Worm (Caenorhabditis elegans) whole organism, young adult: ENCODE data around the gene srz-13.

Source experiments
- B0035.1 ChIP-seq: sonication (generic microtip); optimal IDR thresholded peaks from 2 replicates; lab custom pipeline; 2016; ENCODE audit warnings: missing genetic modification characterization, mild to moderate bottlenecking, missing compliant biosample characterization, missing genotype, missing genetic modification reagents
- B0336.3 ChIP-seq: fragments of 200-800 bp; sonication (Bioruptor generic); IDR thresholded peaks from 2 replicates; pipeline ENCODE4 v1.3.6; 2022; ENCODE audit warnings: missing genetic modification characterization, missing compliant biosample characterization
- C17E4.6 ChIP-seq: fragments of 200-800 bp; sonication (Bioruptor generic); IDR thresholded peaks from 2 replicates; pipeline ENCODE4 v1.3.6; 2022; ENCODE audit warnings: missing genetic modification reagents, missing genetic modification characterization, missing compliant biosample characterization
- D2030.7 ChIP-seq: fragments of 200-800 bp; sonication (Bioruptor generic); IDR thresholded peaks from 2 replicates; pipeline ENCODE4 v1.3.6; 2022; ENCODE audit warnings: missing genetic modification reagents, missing genetic modification characterization, missing compliant biosample characterization
- F22D6.2 ChIP-seq: sonication (generic microtip); optimal IDR thresholded peaks from 2 replicates; lab custom pipeline; 2016; ENCODE audit warnings: mild to moderate bottlenecking, missing genetic modification characterization, missing compliant biosample characterization
- F37B4.10 ChIP-seq: fragments of 200-800 bp; sonication (Bioruptor generic); IDR thresholded peaks from 2 replicates; pipeline ENCODE4 v1.3.6; 2022; ENCODE audit warnings: missing genetic modification characterization, missing compliant biosample characterization
- F49E8.2 ChIP-seq: sonication (generic microtip); optimal IDR thresholded peaks from 3 replicates; lab custom pipeline; 2017; ENCODE audit warnings: missing genetic modification characterization, mild to moderate bottlenecking, missing compliant biosample characterization, antibody characterized with exemption, moderate library complexity; ENCODE audit not compliant: insufficient read depth
- F57A8.1 ChIP-seq: fragments of 200-800 bp; sonication (Bioruptor generic); optimal IDR thresholded peaks from 2 replicates; lab custom pipeline; 2018; ENCODE audit warnings: mild to moderate bottlenecking, missing genetic modification characterization, moderate library complexity, missing compliant biosample characterization
- K11D2.4 ChIP-seq: fragments of 200-800 bp; sonication (Bioruptor generic); IDR thresholded peaks from 2 replicates; pipeline ENCODE4 v1.3.6; 2022; ENCODE audit warnings: missing genetic modification reagents, missing genetic modification characterization, missing compliant biosample characterization
- Y53G8AR.9 ChIP-seq: fragments of 200-800 bp; sonication (Bioruptor generic); conservative IDR thresholded peaks from 2 replicates; pipeline ENCODE4 v1.3.6; 2022; ENCODE audit warnings: missing genetic modification reagents, missing genetic modification characterization, missing compliant biosample characterization
- Y67H2A.10 ChIP-seq: fragments of 200-800 bp; sonication (Bioruptor generic); conservative IDR thresholded peaks from 2 replicates; pipeline ENCODE4 v1.3.6; 2022; ENCODE audit warnings: missing genetic modification reagents, missing genetic modification characterization, missing compliant biosample characterization
- ZK185.1 ChIP-seq: sonication (generic microtip); optimal IDR thresholded peaks from 2 replicates; lab custom pipeline; 2016; ENCODE audit warnings: mild to moderate bottlenecking, missing genetic modification characterization, missing compliant biosample characterization; ENCODE audit not compliant: poor library complexity, severe bottlenecking
- ama-1 ChIP-seq, 3 experiments: fragments of 150-350 bp in 1 of 3; sonication (generic microtip) in 2 of 3; optimal IDR thresholded peaks; 2 replicates each; lab custom pipeline; 2014 to 2018; ENCODE audit warnings: missing biosample characterization in 2 of 3, missing genetic modification characterization in 2 of 3, missing genetic modification reagents in 2 of 3
- bed-2 ChIP-seq: fragments of 200-800 bp; sonication (Bioruptor generic); IDR thresholded peaks from 2 replicates; pipeline ENCODE4 v1.3.6; 2022; ENCODE audit warnings: missing genetic modification reagents, missing genetic modification characterization, missing compliant biosample characterization
- ceh-40 ChIP-seq: fragments of 200-800 bp; sonication (Bioruptor generic); IDR thresholded peaks from 2 replicates; pipeline ENCODE4 v1.3.6; 2022; ENCODE audit warnings: missing genetic modification characterization, missing compliant biosample characterization
- ceh-79 ChIP-seq: sonication (generic microtip); optimal IDR thresholded peaks from 2 replicates; lab custom pipeline; 2017; ENCODE audit warnings: mild to moderate bottlenecking, missing genetic modification characterization, missing compliant biosample characterization
- chd-7 ChIP-seq: sonication (generic microtip); optimal IDR thresholded peaks from 2 replicates; lab custom pipeline; 2016; ENCODE audit warnings: mild to moderate bottlenecking, missing genetic modification characterization, moderate library complexity, missing compliant biosample characterization
- dpl-1 ChIP-seq: fragments of 150-350 bp; optimal IDR thresholded peaks from 2 replicates; lab custom pipeline; 2014; ENCODE audit warnings: missing biosample characterization, missing genetic modification reagents, missing genetic modification characterization
- egl-18 ChIP-seq: fragments of 200-800 bp; sonication (Bioruptor generic); IDR thresholded peaks from 2 replicates; pipeline ENCODE4 v1.3.6; 2022; ENCODE audit warnings: missing genetic modification reagents, missing genetic modification characterization, missing compliant biosample characterization
- ets-4 ChIP-seq: fragments of 200-800 bp; sonication (Bioruptor generic); optimal IDR thresholded peaks from 2 replicates; lab custom pipeline; 2018; ENCODE audit warnings: mild to moderate bottlenecking, missing genetic modification characterization, missing compliant biosample characterization
- him-1 ChIP-seq: sonication (generic microtip); optimal IDR thresholded peaks from 2 replicates; lab custom pipeline; 2016; ENCODE audit warnings: missing genotype, missing genetic modification reagents, missing genetic modification characterization, missing compliant biosample characterization
- hmg-1.2 ChIP-seq: fragments of 200-800 bp; sonication (Bioruptor generic); IDR thresholded peaks from 2 replicates; pipeline ENCODE4 v1.3.6; 2022; ENCODE audit warnings: missing genetic modification reagents, missing genetic modification characterization, missing compliant biosample characterization
- let-607 ChIP-seq, 2 experiments: fragments of 200-800 bp in 1 of 2; sonication (Bioruptor generic) in 1 of 2; sonication (generic microtip) in 1 of 2; optimal IDR thresholded peaks; 2 replicates each; lab custom pipeline; 2016 to 2018; ENCODE audit warnings: mild to moderate bottlenecking in 2 of 2, missing compliant biosample characterization in 2 of 2, missing genetic modification characterization in 2 of 2, moderate library complexity in 2 of 2, missing genotype in 1 of 2
- lin-26 ChIP-seq: fragments of 200-800 bp; sonication (Bioruptor generic); IDR thresholded peaks from 2 replicates; pipeline ENCODE4 v1.3.6; 2022; ENCODE audit warnings: missing genetic modification reagents, missing genetic modification characterization, missing compliant biosample characterization
- madf-3 ChIP-seq: fragments of 200-800 bp; sonication (Bioruptor generic); IDR thresholded peaks from 2 replicates; pipeline ENCODE4 v1.3.6; 2022; ENCODE audit warnings: missing genetic modification reagents, missing genetic modification characterization, missing compliant biosample characterization
- rec-8 ChIP-seq, 2 experiments: sonication (generic microtip); optimal IDR thresholded peaks; 2 replicates each; lab custom pipeline; 2016; ENCODE audit warnings: mild to moderate bottlenecking in 2 of 2, missing genetic modification characterization in 2 of 2, missing genetic modification reagents in 2 of 2, missing genotype in 2 of 2, missing biosample characterization in 1 of 2, missing compliant biosample characterization in 1 of 2, moderate library complexity in 1 of 2
- snpc-1.1 ChIP-seq: sonication (generic microtip); optimal IDR thresholded peaks from 2 replicates; lab custom pipeline; 2017; ENCODE audit warnings: missing genetic modification characterization, mild to moderate bottlenecking, missing compliant biosample characterization, antibody characterized with exemption, moderate library complexity, missing genotype, missing genetic modification reagents; ENCODE audit not compliant: insufficient read depth
- snpc-3.4 ChIP-seq: sonication (generic microtip); optimal IDR thresholded peaks from 2 replicates; lab custom pipeline; 2017; ENCODE audit warnings: missing genetic modification characterization, mild to moderate bottlenecking, missing compliant biosample characterization, antibody characterized with exemption, moderate library complexity, missing genotype, missing genetic modification reagents
- sptf-2 ChIP-seq: fragments of 200-800 bp; sonication (Bioruptor generic); optimal IDR thresholded peaks from 2 replicates; lab custom pipeline; 2018; ENCODE audit warnings: mild to moderate bottlenecking, missing genetic modification characterization, missing compliant biosample characterization
- unc-62 ChIP-seq: fragments of 150-350 bp; optimal IDR thresholded peaks from 2 replicates; lab custom pipeline; 2014; ENCODE audit warnings: missing biosample characterization, missing genetic modification reagents, missing genetic modification characterization
- xnd-1 ChIP-seq: sonication (generic microtip); optimal IDR thresholded peaks from 2 replicates; lab custom pipeline; 2016; ENCODE audit warnings: missing genotype, missing genetic modification reagents, missing genetic modification characterization, missing compliant biosample characterization
- zim-3 ChIP-seq: sonication (generic microtip); optimal IDR thresholded peaks from 2 replicates; lab custom pipeline; 2017; ENCODE audit warnings: mild to moderate bottlenecking, missing genetic modification characterization, moderate library complexity, missing compliant biosample characterization
- ztf-22 ChIP-seq: fragments of 200-800 bp; sonication (Bioruptor generic); optimal IDR thresholded peaks from 2 replicates; lab custom pipeline; 2018; ENCODE audit warnings: mild to moderate bottlenecking, missing genetic modification characterization, moderate library complexity, missing compliant biosample characterization
- ztf-26 ChIP-seq: sonication (generic microtip); optimal IDR thresholded peaks from 2 replicates; lab custom pipeline; 2017; ENCODE audit warnings: missing genetic modification characterization, missing compliant biosample characterization

srz-13 gene

ce11 chrV:16162124-16162735 lies 20.0 kb upstream of the srz-13 start, which contains the start of the genes str-109 and F10A3.11:
str-109 (minus strand) TSS chrV:16162224.
F10A3.11 (plus strand) TSS chrV:16162685.
- no peak for TF ChIP-seq lin-26 (GFP tag; lab: Robert Waterston, UW)
- TF ChIP-seq F57A8.1 (GFP tag; lab: Kevin White, UChicago), result no peak
- no peak for TF ChIP-seq egl-18 (GFP tag; lab: Robert Waterston, UW)
- no peak for TF ChIP-seq xnd-1 (tag; lab: Kevin White, UChicago)
- TF ChIP-seq B0336.3, result no peak
- no peak for TF ChIP-seq F49E8.2 (tag; lab: Kevin White, UChicago)
- TF ChIP-seq ztf-22, result no peak

ce11 chrV:16163719-16164118 lies 18.5 kb upstream of the srz-13 start, which contains the start of gene F10A3.12:
F10A3.12 (plus strand) TSS chrV:16164019.
- TF ChIP-seq ceh-79 (no peak), ama-1 (optimal IDR thresholded peaks at IDR 0.05; lab: Kevin White, UChicago) (no peak), ama-1 (GFP tag; optimal IDR thresholded peaks at IDR 0.05; lab: Kevin White, UChicago) (no peak), snpc-3.4 (no peak), sptf-2 (GFP tag; lab: Kevin White, UChicago) (no peak), ZK185.1 (no peak), zim-3 (tag; lab: Kevin White, UChicago) (no peak)

ce11 chrV:16165936-16166335 lies 16.3 kb upstream of the srz-13 start, which contains the start of gene str-108:
str-108 (plus strand) TSS chrV:16166236.
- TF ChIP-seq F37B4.10 (GFP tag; lab: Robert Waterston, UW) (no peak), let-607 (tag; optimal IDR thresholded peaks at IDR 0.05; lab: Kevin White, UChicago) (no peak), K11D2.4 (GFP tag; lab: Robert Waterston, UW) (no peak), bed-2 (GFP tag; lab: Robert Waterston, UW) (no peak), ztf-26 (tag; lab: Kevin White, UChicago) (no peak), ets-4 (no peak), D2030.7 (GFP tag; lab: Robert Waterston, UW) (no peak), C17E4.6 (GFP tag; lab: Robert Waterston, UW) (no peak), Y67H2A.10 (GFP tag; lab: Robert Waterston, UW) (no peak), unc-62 (GFP tag; lab: Kevin White, UChicago) (no peak), dpl-1 (GFP tag; lab: Kevin White, UChicago) (no peak), B0035.1 (tag; lab: Kevin White, UChicago) (no peak), hmg-1.2 (no peak)

ce11 chrV:16169026-16169425 lies 13.2 kb upstream of the srz-13 start, which contains the start of gene str-111:
str-111 (minus strand) TSS chrV:16169126.
- TF ChIP-seq F37B4.10 (GFP tag; lab: Robert Waterston, UW) (no peak), madf-3 (GFP tag; lab: Robert Waterston, UW) (no peak), him-1 (tag; lab: Kevin White, UChicago) (no peak), lin-26 (GFP tag; lab: Robert Waterston, UW) (no peak), snpc-3.4 (no peak), F22D6.2 (tag; lab: Kevin White, UChicago) (no peak), ceh-40 (GFP tag; lab: Robert Waterston, UW) (no peak), chd-7 (tag; lab: Kevin White, UChicago) (no peak), snpc-1.1 (tag; lab: Kevin White, UChicago) (no peak), rec-8 (tag; optimal IDR thresholded peaks at IDR 0.05; lab: Kevin White, UChicago) (no peak), Y53G8AR.9 (GFP tag; lab: Robert Waterston, UW) (no peak)
